Worm (Caenorhabditis elegans): Measurements from ENCODE around the gene sri-61.

The sri-61 gene

DNA sequence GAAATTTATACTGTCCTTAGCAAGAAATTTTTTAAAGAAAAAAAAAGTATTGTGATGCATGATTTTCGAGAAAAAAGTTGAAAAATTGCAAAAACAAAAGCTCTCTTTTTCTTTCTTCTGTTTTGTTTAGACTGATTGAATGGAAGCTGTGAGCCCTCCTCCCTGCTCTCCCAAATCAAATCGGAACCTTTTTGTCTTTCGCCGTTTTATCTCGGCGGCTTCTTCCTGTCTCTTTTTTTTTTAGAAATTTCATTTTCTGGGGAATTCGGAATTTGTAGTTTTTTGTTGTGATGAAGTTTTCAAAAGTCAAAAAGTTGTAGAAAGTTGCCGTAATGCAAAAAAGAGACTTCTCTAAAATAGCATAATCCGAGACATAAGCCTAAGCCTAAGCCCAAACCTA, 30.5 kb upstream of the sri-61 start:
- TF ChIP-seq hif-1 (tag; optimal IDR thresholded peaks at IDR 0.05): no peak
- TF ChIP-seq hlh-30 (tag; optimal IDR thresholded peaks at IDR 0.05; ENCODE audit: insufficient read depth): no peak
- TF ChIP-seq fkh-10 (GFP tag; optimal IDR thresholded peaks at IDR 0.05): peak; percentile 6
- TF ChIP-seq cey-2 (tag; optimal IDR thresholded peaks at IDR 0.05; ENCODE audit: borderline replicate concordance, insufficient read depth): no peak
- peak in 1 of 2 experiments; percentile 56 for TF ChIP-seq unc-62 (GFP tag; optimal IDR thresholded peaks at IDR 0.05 in 1 of 2)
- no peak for TF ChIP-seq unc-62 (tag; optimal IDR thresholded peaks at IDR 0.05)
- peak; percentile 8 for TF ChIP-seq ces-1 (GFP tag; optimal IDR thresholded peaks at IDR 0.05)

DNA sequence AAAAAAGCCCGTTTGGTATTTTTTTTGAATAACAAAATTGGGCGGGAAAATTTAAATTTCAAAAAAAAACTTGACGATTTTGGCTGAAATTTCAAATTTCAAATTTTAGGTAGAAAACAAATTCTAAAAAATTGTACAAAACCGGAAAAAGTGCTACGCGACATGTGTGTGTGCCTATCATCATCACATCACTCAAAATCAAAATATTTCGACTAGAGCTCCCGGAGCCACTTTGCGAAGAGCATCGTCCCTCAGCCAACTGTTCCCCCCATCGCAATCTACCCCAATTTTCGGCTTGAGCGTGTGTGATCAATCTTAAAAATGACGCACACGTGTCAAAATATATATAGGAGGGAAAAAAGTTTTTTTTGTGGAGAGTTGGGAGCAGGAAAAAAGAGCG, 26.6 kb upstream of the sri-61 start:
- TF ChIP-seq zfp-3 (GFP tag; conservative IDR thresholded peaks at IDR 0.05) (no peak), tra-1 (GFP tag; IDR thresholded peaks at IDR 0.05) (0 out of 2 replicates have a peak, but pooled peaks have one; percentile 37), mdt-29 (GFP tag; IDR thresholded peaks at IDR 0.05) (no peak), ctbp-1 (GFP tag; IDR thresholded peaks at IDR 0.05) (no peak), Y5F2A.4 (GFP tag; optimal IDR thresholded peaks at IDR 0.05) (no peak)

DNA sequence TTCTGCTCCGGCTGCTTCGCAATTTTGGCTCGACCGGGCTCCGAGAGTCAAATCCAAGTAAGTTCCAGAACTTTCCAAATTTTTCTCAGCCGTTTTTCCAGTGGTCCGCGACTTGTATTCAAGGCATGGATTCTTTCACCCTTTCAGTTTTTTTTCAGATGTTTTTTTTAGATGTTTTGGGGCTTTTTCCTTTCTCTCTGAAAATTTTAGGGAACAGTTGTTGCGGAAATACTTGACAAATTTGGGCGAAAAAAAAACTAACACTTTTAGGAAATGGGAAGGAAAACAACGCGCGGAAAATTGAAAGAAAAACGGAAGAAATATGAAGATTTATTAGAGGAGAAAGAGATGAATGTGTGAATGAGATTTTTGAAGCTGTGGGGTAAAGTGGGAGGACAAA, 25.4 kb upstream of the sri-61 start, which contains the start of the genes T05A8.11 and nep-2:
TSS of gene T05A8.11 (minus strand) at position 101 of the 400 bp plus-strand sequence.
TSS of gene nep-2 (minus strand) at position 192 of the 400 bp plus-strand sequence.
- TF ChIP-seq tra-1 (GFP tag; IDR thresholded peaks at IDR 0.05) (no peak), dmd-8 (GFP tag; IDR thresholded peaks at IDR 0.05) (no peak), snpc-1.2 (GFP tag; IDR thresholded peaks at IDR 0.05) (no peak), hmg-1.1 (GFP tag; IDR thresholded peaks at IDR 0.05) (no peak), set-16 (GFP tag; IDR thresholded peaks at IDR 0.05) (0 out of 2 replicates have a peak, but pooled peaks have one; percentile 2), ZK546.5 (tag; optimal IDR thresholded peaks at IDR 0.05) (no peak), dve-1 (tag; optimal IDR thresholded peaks at IDR 0.05; ENCODE audit: insufficient read depth) (no peak)

DNA sequence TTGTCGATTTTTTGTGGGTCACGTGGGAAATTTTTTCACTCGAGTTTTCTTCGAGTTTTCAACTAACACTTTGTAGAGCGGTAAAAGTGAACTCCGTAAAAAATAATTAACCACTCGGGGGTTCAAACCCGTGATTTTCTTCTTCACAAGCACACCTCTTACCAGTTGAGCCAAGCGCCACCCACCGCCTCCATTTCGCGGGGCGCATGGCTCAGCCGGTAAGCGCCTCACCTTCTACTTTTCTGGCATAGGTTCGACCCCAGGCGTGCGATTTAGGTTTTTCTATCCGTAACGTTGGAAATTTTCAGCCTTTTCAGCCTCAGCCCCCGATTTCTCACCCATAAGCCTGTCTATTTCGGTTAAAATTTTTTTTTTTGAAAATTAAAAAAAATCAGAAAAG, 21.9 kb upstream of the sri-61 start:
- no peak for TF ChIP-seq daf-19 (GFP tag; conservative IDR thresholded peaks at IDR 0.05)

DNA sequence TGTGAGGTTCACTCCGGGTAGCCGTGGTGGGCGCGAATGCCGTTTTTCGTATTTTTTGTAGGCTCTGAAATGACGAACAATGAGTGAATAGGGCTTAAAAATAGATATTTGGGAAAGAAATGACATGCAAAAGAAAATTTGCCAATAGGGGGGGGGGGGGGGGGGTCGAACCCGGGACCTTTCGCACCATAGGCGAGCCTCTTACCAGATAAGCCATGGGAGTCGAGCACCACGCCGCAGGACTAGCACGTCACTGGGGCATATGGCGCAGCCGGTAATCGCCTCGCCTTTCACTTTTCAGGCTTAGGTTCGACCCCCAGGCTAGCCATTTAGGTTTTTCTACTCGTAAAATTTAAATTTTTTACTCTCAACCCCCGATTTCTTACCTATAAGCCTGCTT, 19.1 kb upstream of the sri-61 start:
- TF ChIP-seq snpc-1.2 (GFP tag; IDR thresholded peaks at IDR 0.05) (0 out of 2 replicates have a peak, but pooled peaks have one; percentile 22), Y5F2A.4 (GFP tag; optimal IDR thresholded peaks at IDR 0.05) (no peak), ceh-62 (tag; optimal IDR thresholded peaks at IDR 0.05) (no peak), hmg-1.1 (GFP tag; IDR thresholded peaks at IDR 0.05) (no peak), unc-62 (GFP tag; optimal IDR thresholded peaks at IDR 0.05 in 1 of 2) (peak in 1 of 2 experiments; percentile 28), unc-62 (tag; optimal IDR thresholded peaks at IDR 0.05) (no peak), ama-1 (optimal IDR thresholded peaks at IDR 0.05) (no peak), set-16 (GFP tag; IDR thresholded peaks at IDR 0.05) (peak; percentile 87), aha-1 (tag) (no peak)

ce11 chrII:2717335-2717734, 17.2 kb upstream of the sri-61 start, which contains the start of gene T05A8.3:
TSS of gene T05A8.3 (minus strand) at chrII:2717435.
- TF ChIP-seq mep-1 (tag; optimal IDR thresholded peaks at IDR 0.05): no peak
- no peak for TF ChIP-seq hmg-1.1 (GFP tag; IDR thresholded peaks at IDR 0.05)
- TF ChIP-seq set-16 (GFP tag; IDR thresholded peaks at IDR 0.05): 0 out of 2 replicates have a peak, but pooled peaks have one; percentile 1
- TF ChIP-seq lin-39 (tag; optimal IDR thresholded peaks at IDR 0.05): no peak
- peak; percentile 12 for TF ChIP-seq aha-1 (tag)
- TF ChIP-seq ceh-44 (GFP tag; IDR thresholded peaks at IDR 0.05): no peak
- TF ChIP-seq egl-27 (tag; optimal IDR thresholded peaks at IDR 0.05): no peak

DNA sequence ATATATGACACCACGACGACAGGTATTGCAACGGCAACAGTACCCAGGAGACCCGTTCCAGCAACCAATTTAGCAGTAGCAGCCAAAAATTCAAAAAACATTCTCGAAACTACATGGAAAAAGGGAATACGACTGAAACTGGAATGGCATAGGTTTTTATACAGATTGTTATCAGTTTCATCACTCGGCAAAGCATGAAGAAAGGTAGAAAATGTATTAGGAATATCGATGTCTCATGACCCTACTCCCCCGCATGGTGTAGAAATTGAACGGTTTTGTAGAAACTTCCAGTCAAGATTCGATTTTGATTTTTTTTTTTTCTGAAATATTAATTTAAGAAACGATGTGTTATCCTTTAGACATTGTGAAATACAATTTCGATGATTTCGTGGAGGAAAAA, 10.8 kb upstream of the sri-61 start, which contains the start of gene T05A8.2:
TSS of gene T05A8.2 (minus strand) at position 101 of the 400 bp plus-strand sequence.
- TF ChIP-seq unc-62 (GFP tag; optimal IDR thresholded peaks at IDR 0.05 in 1 of 2) (peak in 1 of 2 experiments; percentile 35), unc-62 (tag; optimal IDR thresholded peaks at IDR 0.05) (no peak), skn-1 (tag; optimal IDR thresholded peaks at IDR 0.05) (no peak)

Data from whole organism, L4 larva.